Worm (Caenorhabditis elegans) whole organism, L4 larva: ENCODE measurements around the gene rbm-7.

Experiments used
- D1046.2 ChIP-seq: fragments of 200-800 bp; sonication (Bioruptor generic); IDR thresholded peaks from 2 replicates; pipeline ENCODE4 v1.3.6; 2022; ENCODE audit warnings: missing genetic modification characterization, missing compliant biosample characterization
- F49E8.2 ChIP-seq: sonication (generic microtip); optimal IDR thresholded peaks from 2 replicates; lab custom pipeline; 2016; ENCODE audit warnings: missing compliant biosample characterization, mild to moderate bottlenecking, missing genetic modification characterization, borderline replicate concordance
- R02D3.7 ChIP-seq: fragments of 150-350 bp; sonication (generic microtip); optimal IDR thresholded peaks from 3 replicates; lab custom pipeline; 2014; ENCODE audit warnings: missing biosample characterization, missing genetic modification characterization
- Y105C5A.15 ChIP-seq: fragments of 200-800 bp; sonication (Bioruptor generic); IDR thresholded peaks from 2 replicates; pipeline ENCODE4 v1.3.6; 2022; ENCODE audit warnings: missing genetic modification characterization, missing compliant biosample characterization
- Y48G9A.11 ChIP-seq: fragments of 200-800 bp; sonication (Bioruptor generic); IDR thresholded peaks from 2 replicates; pipeline ENCODE4 v1.3.6; 2022; ENCODE audit warnings: missing genetic modification reagents, missing genetic modification characterization, missing compliant biosample characterization
- Y5F2A.4 ChIP-seq: fragments of 200-800 bp; sonication (Bioruptor generic); optimal IDR thresholded peaks from 2 replicates; lab custom pipeline; 2018; ENCODE audit warnings: mild to moderate bottlenecking, missing genetic modification characterization, missing compliant biosample characterization
- ZK546.5 ChIP-seq, 2 experiments: sonication (generic microtip); optimal IDR thresholded peaks; 2 replicates each; lab custom pipeline; 2017; ENCODE audit warnings: missing biosample characterization in 2 of 2, missing genetic modification characterization in 2 of 2
- aly-2 ChIP-seq: sonication (generic microtip); optimal IDR thresholded peaks from 2 replicates; lab custom pipeline; 2018; ENCODE audit warnings: missing biosample characterization, missing genetic modification characterization
- ceh-28 ChIP-seq: fragments of 150-350 bp; optimal IDR thresholded peaks from 2 replicates; lab custom pipeline; 2014; ENCODE audit warnings: missing biosample characterization, missing genetic modification reagents, missing genetic modification characterization
- cey-2 ChIP-seq: sonication (generic microtip); optimal IDR thresholded peaks from 3 replicates; lab custom pipeline; 2017; ENCODE audit warnings: missing genetic modification characterization, mild to moderate bottlenecking, missing compliant biosample characterization, antibody characterized with exemption, borderline replicate concordance; ENCODE audit not compliant: insufficient read depth
- ctbp-1 ChIP-seq: fragments of 200-800 bp; sonication (Bioruptor generic); IDR thresholded peaks from 2 replicates; pipeline ENCODE4 v1.3.6; 2022; ENCODE audit warnings: missing genetic modification reagents, missing genetic modification characterization, missing compliant biosample characterization
- daf-16 ChIP-seq, 3 experiments: sonication (generic microtip); optimal IDR thresholded peaks; 2 replicates each; lab custom pipeline; 2016 to 2017; ENCODE audit warnings: missing genetic modification characterization in 3 of 3, missing genetic modification reagents in 3 of 3, mild to moderate bottlenecking in 2 of 3, missing compliant biosample characterization in 2 of 3, missing biosample characterization in 1 of 3, moderate library complexity in 1 of 3
- daf-19 ChIP-seq: fragments of 200-800 bp; sonication (Bioruptor generic); conservative IDR thresholded peaks from 2 replicates; pipeline ENCODE4 v1.3.6; 2022; ENCODE audit warnings: missing genetic modification characterization, missing compliant biosample characterization
- dmd-6 ChIP-seq: fragments of 200-800 bp; sonication (Bioruptor generic); IDR thresholded peaks from 2 replicates; pipeline ENCODE4 v1.3.6; 2022; ENCODE audit warnings: missing genetic modification reagents, missing genetic modification characterization, missing compliant biosample characterization
- egl-43 ChIP-seq: fragments of 200-800 bp; sonication (Bioruptor generic); IDR thresholded peaks from 2 replicates; pipeline ENCODE4 v1.3.6; 2022; ENCODE audit warnings: missing genetic modification reagents, missing genetic modification characterization, missing compliant biosample characterization
- fkh-10 ChIP-seq: fragments of 150-350 bp; optimal IDR thresholded peaks from 2 replicates; lab custom pipeline; 2014; ENCODE audit warnings: missing biosample characterization, missing genetic modification reagents, missing genetic modification characterization
- gei-8 ChIP-seq: fragments of 200-800 bp; sonication (Bioruptor generic); optimal IDR thresholded peaks from 2 replicates; lab custom pipeline; 2018; ENCODE audit warnings: mild to moderate bottlenecking, missing genetic modification characterization, missing compliant biosample characterization
- hif-1 ChIP-seq, 2 experiments: sonication (generic microtip); optimal IDR thresholded peaks; 2 replicates each; lab custom pipeline; 2016 to 2017; ENCODE audit warnings: missing compliant biosample characterization in 2 of 2, missing genetic modification characterization in 2 of 2, missing genetic modification reagents in 2 of 2, missing genotype in 2 of 2, mild to moderate bottlenecking in 1 of 2
- hmg-1.1 ChIP-seq: fragments of 200-800 bp; sonication (Bioruptor generic); IDR thresholded peaks from 2 replicates; pipeline ENCODE4 v1.3.6; 2022; ENCODE audit warnings: missing genetic modification reagents, missing genetic modification characterization, missing compliant biosample characterization
- lim-7 ChIP-seq: fragments of 200-800 bp; sonication (Bioruptor generic); IDR thresholded peaks from 2 replicates; pipeline ENCODE4 v1.3.6; 2022; ENCODE audit warnings: missing genetic modification characterization, missing compliant biosample characterization
- lin-1 ChIP-seq: fragments of 200-800 bp; sonication (Bioruptor generic); IDR thresholded peaks from 2 replicates; pipeline ENCODE4 v1.3.6; 2022; ENCODE audit warnings: missing genetic modification reagents, missing genetic modification characterization, missing compliant biosample characterization
- lin-29 ChIP-seq: fragments of 200-800 bp; sonication (Bioruptor generic); IDR thresholded peaks from 2 replicates; pipeline ENCODE4 v1.3.6; 2022; ENCODE audit warnings: missing genetic modification reagents, missing genetic modification characterization, missing compliant biosample characterization
- lin-38 ChIP-seq: fragments of 200-800 bp; sonication (Bioruptor generic); IDR thresholded peaks from 2 replicates; pipeline ENCODE4 v1.3.6; 2022; ENCODE audit warnings: missing genetic modification reagents, missing genetic modification characterization, missing compliant biosample characterization
- lsy-2 ChIP-seq, 2 experiments: fragments of 150-350 bp in 1 of 2; sonication (generic microtip) in 1 of 2; optimal IDR thresholded peaks; 2 replicates each; lab custom pipeline; 2014 to 2017; ENCODE audit warnings: missing biosample characterization in 2 of 2, missing genetic modification characterization in 2 of 2
- madf-9 ChIP-seq: fragments of 200-800 bp; sonication (Bioruptor generic); conservative IDR thresholded peaks from 2 replicates; pipeline ENCODE4 v1.3.6; 2022; ENCODE audit warnings: missing genetic modification reagents, missing genetic modification characterization, missing compliant biosample characterization
- mdt-29 ChIP-seq: fragments of 200-800 bp; sonication (Bioruptor generic); IDR thresholded peaks from 2 replicates; pipeline ENCODE4 v1.3.6; 2022; ENCODE audit warnings: missing genetic modification reagents, missing genetic modification characterization, missing compliant biosample characterization
- mxl-3 ChIP-seq: fragments of 200-800 bp; sonication (Bioruptor generic); optimal IDR thresholded peaks from 2 replicates; lab custom pipeline; 2018; ENCODE audit warnings: mild to moderate bottlenecking, missing genetic modification characterization, missing compliant biosample characterization
- nhr-11 ChIP-seq: fragments of 150-350 bp; optimal IDR thresholded peaks from 2 replicates; lab custom pipeline; 2014; ENCODE audit warnings: missing biosample characterization, missing genetic modification characterization
- nhr-237 ChIP-seq: sonication (generic microtip); optimal IDR thresholded peaks from 2 replicates; lab custom pipeline; 2017; ENCODE audit warnings: missing biosample characterization, missing genetic modification characterization
- nhr-25 ChIP-seq: sonication (generic microtip); optimal IDR thresholded peaks from 2 replicates; lab custom pipeline; 2017; ENCODE audit warnings: missing genetic modification characterization, mild to moderate bottlenecking, missing compliant biosample characterization, antibody characterized with exemption, moderate library complexity, borderline replicate concordance; ENCODE audit not compliant: insufficient read depth
- nhr-28 ChIP-seq: fragments of 150-350 bp; optimal IDR thresholded peaks from 2 replicates; lab custom pipeline; 2014; ENCODE audit warnings: missing biosample characterization, missing genetic modification characterization
- nhr-42 ChIP-seq: fragments of 200-800 bp; sonication (Bioruptor generic); IDR thresholded peaks from 2 replicates; pipeline ENCODE4 v1.3.6; 2022; ENCODE audit warnings: missing genetic modification characterization, missing compliant biosample characterization
- nhr-48 ChIP-seq: sonication (generic microtip); optimal IDR thresholded peaks from 2 replicates; lab custom pipeline; 2016; ENCODE audit warnings: mild to moderate bottlenecking, missing genetic modification characterization, missing compliant biosample characterization
- nhr-76 ChIP-seq: fragments of 150-350 bp; optimal IDR thresholded peaks from 2 replicates; lab custom pipeline; 2014; ENCODE audit warnings: missing biosample characterization, missing genetic modification characterization
- nhr-77 ChIP-seq: fragments of 150-350 bp; optimal IDR thresholded peaks from 2 replicates; lab custom pipeline; 2014; ENCODE audit warnings: missing biosample characterization, missing genetic modification characterization
- sdz-12 ChIP-seq: fragments of 200-800 bp; sonication (Bioruptor generic); optimal IDR thresholded peaks from 2 replicates; lab custom pipeline; 2018; ENCODE audit warnings: mild to moderate bottlenecking, missing genetic modification characterization, missing compliant biosample characterization
- skn-1 ChIP-seq: fragments of 150-350 bp; optimal IDR thresholded peaks from 2 replicates; lab custom pipeline; 2014; ENCODE audit warnings: missing biosample characterization, missing genetic modification characterization
- snpc-1.2 ChIP-seq: fragments of 200-800 bp; sonication (Bioruptor generic); IDR thresholded peaks from 2 replicates; pipeline ENCODE4 v1.3.6; 2022; ENCODE audit warnings: missing genetic modification reagents, missing genetic modification characterization, missing compliant biosample characterization
- spr-1 ChIP-seq: sonication (generic microtip); optimal IDR thresholded peaks from 2 replicates; lab custom pipeline; 2016; ENCODE audit warnings: mild to moderate bottlenecking, missing genetic modification characterization, missing compliant biosample characterization
- spr-3 ChIP-seq: fragments of 200-800 bp; sonication (Bioruptor generic); optimal IDR thresholded peaks from 2 replicates; lab custom pipeline; 2018; ENCODE audit warnings: mild to moderate bottlenecking, missing genetic modification characterization, missing compliant biosample characterization
- tag-97 ChIP-seq: fragments of 200-800 bp; sonication (Bioruptor generic); IDR thresholded peaks from 2 replicates; pipeline ENCODE4 v1.3.6; 2022; ENCODE audit warnings: missing genetic modification characterization, missing compliant biosample characterization
- unc-130 ChIP-seq: sonication (generic microtip); optimal IDR thresholded peaks from 2 replicates; lab custom pipeline; 2016; ENCODE audit warnings: missing genetic modification reagents, missing genetic modification characterization, missing compliant biosample characterization
- unc-39 ChIP-seq: sonication (generic microtip); optimal IDR thresholded peaks from 2 replicates; lab custom pipeline; 2017; ENCODE audit warnings: missing biosample characterization, missing genetic modification characterization
- unc-62 ChIP-seq, 3 experiments: fragments of 150-350 bp in 1 of 3; sonication (generic microtip); optimal IDR thresholded peaks in 2 of 3; peaks in 1 of 3; 1 replicate in 1 of 3; 2 replicates in 2 of 3; lab custom pipeline; 2014 to 2017; ENCODE audit warnings: missing biosample characterization in 3 of 3, missing genetic modification characterization in 3 of 3, missing genetic modification reagents in 3 of 3, missing genotype in 1 of 3
- zag-1 ChIP-seq: fragments of 150-350 bp; optimal IDR thresholded peaks from 2 replicates; lab custom pipeline; 2014; ENCODE audit warnings: missing biosample characterization, missing genetic modification characterization
- zfp-2 ChIP-seq: sonication (generic microtip); optimal IDR thresholded peaks from 2 replicates; lab custom pipeline; 2016; ENCODE audit warnings: mild to moderate bottlenecking, missing genetic modification characterization, missing compliant biosample characterization
- zip-2 ChIP-seq: fragments of 150-350 bp; optimal IDR thresholded peaks from 2 replicates; lab custom pipeline; 2014; ENCODE audit warnings: missing biosample characterization, missing genetic modification characterization
- ztf-7 ChIP-seq: fragments of 150-350 bp; optimal IDR thresholded peaks from 2 replicates; lab custom pipeline; 2014; ENCODE audit warnings: missing biosample characterization, missing genetic modification characterization

The rbm-7 gene

DNA sequence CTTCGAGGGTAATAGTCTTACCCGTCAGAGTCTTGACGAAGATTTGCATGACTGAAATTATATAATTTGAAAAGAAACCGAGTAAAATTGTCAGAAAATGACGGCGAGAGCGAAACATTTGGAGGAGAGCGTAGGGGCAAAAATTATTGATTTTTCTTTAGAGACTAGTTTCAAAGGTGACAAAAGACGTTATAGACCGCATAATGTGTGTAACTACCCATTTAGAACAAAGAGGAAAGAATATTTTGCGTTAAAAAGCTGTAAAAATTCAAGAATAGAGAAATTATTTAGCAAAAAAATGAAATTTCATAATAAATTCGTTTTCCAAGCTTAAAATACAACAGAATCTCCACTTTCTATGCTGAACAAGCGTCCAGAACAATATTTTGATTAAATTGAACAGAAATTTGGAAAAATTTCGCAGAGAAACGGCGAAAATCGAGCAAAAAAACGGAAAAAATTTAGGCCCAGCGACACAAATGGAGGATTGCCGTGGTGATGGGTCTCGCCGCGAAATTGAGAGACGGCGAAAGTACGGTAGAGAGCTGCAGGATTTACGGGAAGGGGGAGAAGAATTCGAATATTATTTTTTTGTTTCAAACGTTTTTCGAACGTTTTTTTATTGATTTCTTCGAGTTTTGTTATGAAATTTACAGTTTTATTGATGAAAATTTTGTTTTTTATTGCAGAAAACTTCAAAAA, 47.0 kb upstream of the rbm-7 start, which contains the start of the genes ubq-2 and frg-1 (continued):
- peak; percentile 21 for TF ChIP-seq nhr-25 (tag; lab: Kevin White, UChicago)
- 0 out of 2 replicates have a peak, but pooled peaks have one; percentile 44 for TF ChIP-seq lin-1 (GFP tag; lab: Robert Waterston, UW)
- TF ChIP-seq snpc-1.2 (GFP tag; lab: Robert Waterston, UW): 0 out of 2 replicates have a peak, but pooled peaks have one; percentile 42
- TF ChIP-seq D1046.2 (GFP tag; lab: Robert Waterston, UW): no peak
- TF ChIP-seq zfp-2 (tag; lab: Kevin White, UChicago): peak; percentile 43
- TF ChIP-seq lin-38 (GFP tag; lab: Robert Waterston, UW): peak; percentile 88
- peak; percentile 57 for TF ChIP-seq nhr-28 (tag; lab: Kevin White, UChicago)
- TF ChIP-seq spr-1: peak; percentile 69
- no peak for TF ChIP-seq zag-1 (tag; lab: Kevin White, UChicago)
- no peak for TF ChIP-seq gei-8
- TF ChIP-seq unc-62 (GFP tag; optimal IDR thresholded peaks at IDR 0.05 in 1 of 2; lab: Kevin White, UChicago): peak in 1 of 2 experiments; percentile 57
- TF ChIP-seq unc-62 (tag; optimal IDR thresholded peaks at IDR 0.05; lab: Kevin White, UChicago): no peak
- no peak for TF ChIP-seq Y5F2A.4 (GFP tag; lab: Kevin White, UChicago)
- TF ChIP-seq unc-130: peak; percentile 43
- TF ChIP-seq F49E8.2 (tag; lab: Kevin White, UChicago): peak; percentile 76
- peak; percentile 99 to 100 for TF ChIP-seq lsy-2 (tag; optimal IDR thresholded peaks at IDR 0.05; lab: Kevin White, UChicago)
- no peak for TF ChIP-seq daf-16 (GFP tag; optimal IDR thresholded peaks at IDR 0.05; lab: Kevin White, UChicago)
- no peak for TF ChIP-seq daf-16 (tag; optimal IDR thresholded peaks at IDR 0.05; lab: Kevin White, UChicago)
- no peak for TF ChIP-seq skn-1 (tag; lab: Kevin White, UChicago)
- no peak for TF ChIP-seq cey-2 (tag; lab: Kevin White, UChicago)
- peak; percentile 83 for TF ChIP-seq hmg-1.1 (GFP tag; lab: Robert Waterston, UW)
- TF ChIP-seq nhr-76 (tag; lab: Kevin White, UChicago): no peak
- TF ChIP-seq R02D3.7 (tag; lab: Kevin White, UChicago): peak; percentile 96
- no peak for TF ChIP-seq daf-19 (GFP tag; lab: Robert Waterston, UW)
- TF ChIP-seq ZK546.5 (tag; optimal IDR thresholded peaks at IDR 0.05; lab: Kevin White, UChicago): peak in 1 of 2 experiments; percentile 19
- peak; percentile 1 for TF ChIP-seq nhr-48 (tag; lab: Kevin White, UChicago)
- no peak for TF ChIP-seq lin-29 (GFP tag; lab: Robert Waterston, UW)
- no peak for TF ChIP-seq Y48G9A.11
- TF ChIP-seq egl-43 (GFP tag; lab: Robert Waterston, UW): peak; percentile 51; the same call in 1 of the 2 replicates
- TF ChIP-seq unc-39: no peak
- TF ChIP-seq nhr-42 (GFP tag; lab: Robert Waterston, UW): 0 out of 2 replicates have a peak, but pooled peaks have one; percentile 38
- TF ChIP-seq spr-3 (GFP tag; lab: Kevin White, UChicago): peak; percentile 39
- TF ChIP-seq fkh-10 (GFP tag; lab: Kevin White, UChicago): no peak
- peak in 1 of 2 experiments; percentile 64 for TF ChIP-seq hif-1 (tag; optimal IDR thresholded peaks at IDR 0.05; lab: Kevin White, UChicago)
- TF ChIP-seq madf-9: no peak
- TF ChIP-seq mdt-29: peak; percentile 57; the same call in 1 of the 2 replicates
- TF ChIP-seq ceh-28 (tag; lab: Kevin White, UChicago): no peak
- no peak for TF ChIP-seq mxl-3 (GFP tag; lab: Kevin White, UChicago)
- peak; percentile 59 for TF ChIP-seq nhr-77 (tag; lab: Kevin White, UChicago)
- no peak for TF ChIP-seq sdz-12 (GFP tag; lab: Kevin White, UChicago)
- TF ChIP-seq nhr-11 (tag; lab: Kevin White, UChicago): peak; percentile 86
- no peak for TF ChIP-seq tag-97 (GFP tag; lab: Robert Waterston, UW)
- no peak for TF ChIP-seq lim-7 (GFP tag; lab: Robert Waterston, UW)
- TF ChIP-seq ctbp-1 (GFP tag; lab: Robert Waterston, UW): peak; percentile 74
- no peak for TF ChIP-seq nhr-237 (tag; lab: Kevin White, UChicago)
- peak; percentile 2 for TF ChIP-seq zip-2
- TF ChIP-seq Y105C5A.15 (GFP tag; lab: Robert Waterston, UW): no peak
- TF ChIP-seq ztf-7 (tag; lab: Kevin White, UChicago): peak; percentile 79
- peak; percentile 67 for TF ChIP-seq dmd-6 (GFP tag; lab: Robert Waterston, UW)
- TF ChIP-seq aly-2: no peak
